Fruit fly (Drosophila melanogaster): Measurements from ENCODE around the gene CG31638.
A peak's percentile ranks its signal among the peaks of the same experiment; 100 is the strongest.

Gene CG31638

dm6 chr2L:6531985-6532699 is 41.3 kb downstream of the CG31638 start:
- TF ChIP-seq kay (GFP tag; ENCODE audit: borderline replicate concordance): no peak
- no peak for TF ChIP-seq ovo (GFP tag; optimal IDR thresholded peaks at IDR 0.05)
- TF ChIP-seq cic (GFP tag; optimal IDR thresholded peaks at IDR 0.05): no peak
- TF ChIP-seq Mnt (GFP tag; optimal IDR thresholded peaks at IDR 0.05): no peak
- TF ChIP-seq CG12768 (GFP tag; optimal IDR thresholded peaks at IDR 0.05): no peak
- no peak for TF ChIP-seq CG11617 (GFP tag; optimal IDR thresholded peaks at IDR 0.05)
- TF ChIP-seq CG14711 (tag; optimal IDR thresholded peaks at IDR 0.05): no peak
- no peak for TF ChIP-seq CG33017 (tag; optimal IDR thresholded peaks at IDR 0.05)
- TF ChIP-seq CG1620 (GFP tag; optimal IDR thresholded peaks at IDR 0.05): no peak

- TF ChIP-seq tj (GFP tag; optimal IDR thresholded peaks at IDR 0.05): peak; percentile 97
- TF ChIP-seq CG12768 (GFP tag; optimal IDR thresholded peaks at IDR 0.05): no peak
- TF ChIP-seq CG5204 (GFP tag; optimal IDR thresholded peaks at IDR 0.05): no peak
Observed at dm6 chr2L:6532977-6533376, 42.1 kb downstream of the CG31638 start.

dm6 chr2L:6533719-6534118 is 42.9 kb downstream of the CG31638 start:
- no peak for TF ChIP-seq CG1620 (GFP tag; optimal IDR thresholded peaks at IDR 0.05)
- TF ChIP-seq toe (GFP tag; optimal IDR thresholded peaks at IDR 0.05): no peak

DNA sequence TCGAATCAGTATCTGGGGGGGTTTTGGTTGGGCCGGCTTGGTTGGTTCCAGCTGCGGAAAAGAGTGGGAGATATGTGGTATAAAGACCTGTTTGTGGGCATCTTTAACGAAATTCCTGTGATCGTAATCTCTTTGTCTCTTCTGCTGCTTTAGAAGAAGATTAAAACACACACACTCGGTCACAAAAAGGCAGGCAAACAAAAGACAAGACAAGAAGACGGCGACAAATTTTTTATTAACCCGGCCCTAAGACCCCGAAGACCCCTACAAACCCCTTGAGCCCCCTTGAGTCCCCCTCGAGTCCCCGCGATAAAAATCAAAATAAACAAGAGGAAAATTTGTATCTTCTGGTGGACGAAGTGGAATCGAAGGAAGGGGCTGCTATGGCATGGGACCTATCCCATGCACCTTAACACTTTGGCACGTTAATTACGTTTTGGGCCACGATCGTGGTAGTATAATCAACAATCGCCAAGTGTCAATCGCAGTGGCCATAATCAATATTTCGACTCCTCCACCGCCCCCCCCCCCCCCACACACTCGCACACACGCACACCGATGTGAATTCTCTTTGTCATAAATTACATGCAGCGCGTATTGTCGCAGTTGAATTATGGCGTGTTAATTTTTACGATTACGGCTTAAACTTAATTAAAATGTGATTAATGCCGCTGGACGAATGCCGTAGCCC is 43.4 kb downstream of the CG31638 start:
- TF ChIP-seq CG14711 (tag; optimal IDR thresholded peaks at IDR 0.05): no peak
- TF ChIP-seq CG11617 (GFP tag; optimal IDR thresholded peaks at IDR 0.05): no peak
- no peak for TF ChIP-seq cnc (optimal IDR thresholded peaks at IDR 0.05)
- TF ChIP-seq ovo (GFP tag; optimal IDR thresholded peaks at IDR 0.05): no peak
- TF ChIP-seq Hr96 (GFP tag; optimal IDR thresholded peaks at IDR 0.05): no peak
- no peak for TF ChIP-seq Clk (GFP tag; optimal IDR thresholded peaks at IDR 0.05)
- TF ChIP-seq CG7045 (GFP tag; optimal IDR thresholded peaks at IDR 0.05): no peak
- TF ChIP-seq CG33017 (tag; optimal IDR thresholded peaks at IDR 0.05): no peak
- TF ChIP-seq CG1620 (GFP tag; optimal IDR thresholded peaks at IDR 0.05): no peak
- TF ChIP-seq CG5204 (GFP tag; optimal IDR thresholded peaks at IDR 0.05): no peak
- no peak for TF ChIP-seq cic (GFP tag; optimal IDR thresholded peaks at IDR 0.05)
- TF ChIP-seq bab1 (GFP tag; optimal IDR thresholded peaks at IDR 0.05): no peak
- TF ChIP-seq tj (GFP tag; optimal IDR thresholded peaks at IDR 0.05): no peak
- TF ChIP-seq CG7101 (tag; optimal IDR thresholded peaks at IDR 0.05): no peak
- no peak for TF ChIP-seq kay (GFP tag; ENCODE audit: borderline replicate concordance)
- no peak for TF ChIP-seq pad (GFP tag; optimal IDR thresholded peaks at IDR 0.05)
- TF ChIP-seq Crg-1 (GFP tag; optimal IDR thresholded peaks at IDR 0.05): no peak
- no peak for TF ChIP-seq Mnt (GFP tag; optimal IDR thresholded peaks at IDR 0.05)
- TF ChIP-seq toe (GFP tag; optimal IDR thresholded peaks at IDR 0.05): no peak

dm6 chr2L:6536044-6536581 is 45.3 kb downstream of the CG31638 start:
- TF ChIP-seq bab1 (GFP tag; optimal IDR thresholded peaks at IDR 0.05): no peak
- TF ChIP-seq CG7045 (GFP tag; optimal IDR thresholded peaks at IDR 0.05): no peak
- peak; percentile 30 for TF ChIP-seq tj (GFP tag; optimal IDR thresholded peaks at IDR 0.05)
- no peak for TF ChIP-seq CG12768 (GFP tag; optimal IDR thresholded peaks at IDR 0.05)

- TF ChIP-seq CG12768 (GFP tag; optimal IDR thresholded peaks at IDR 0.05): no peak
- no peak for TF ChIP-seq toe (GFP tag; optimal IDR thresholded peaks at IDR 0.05)
- TF ChIP-seq CG11617 (GFP tag; optimal IDR thresholded peaks at IDR 0.05): no peak
Observed at dm6 chr2L:6539623-6540381, 48.9 kb downstream of the CG31638 start.
